Worm (Caenorhabditis elegans) whole organism, L1 larva: Measurements from ENCODE around the gene nlp-61.

Experiments
- ama-1 ChIP-seq: fragments of 150-350 bp; optimal IDR thresholded peaks from 2 replicates; lab custom pipeline; 2014
- ceh-8 ChIP-seq: fragments of 200-800 bp; sonication (Bioruptor generic); optimal IDR thresholded peaks from 2 replicates; lab custom pipeline; 2018; ENCODE audit warnings: mild to moderate bottlenecking, missing genetic modification characterization, moderate library complexity, missing compliant biosample characterization
- dpl-1 ChIP-seq, 3 experiments: fragments of 150-350 bp in 2 of 3; sonication (generic microtip) in 1 of 3; optimal IDR thresholded peaks; 2 replicates each; lab custom pipeline; 2014 to 2017; ENCODE audit warnings: missing biosample characterization in 3 of 3, missing genetic modification characterization in 3 of 3, missing genetic modification reagents in 3 of 3
- fkh-10 ChIP-seq: sonication (generic microtip); optimal IDR thresholded peaks from 2 replicates; lab custom pipeline; 2017; ENCODE audit warnings: missing biosample characterization, missing genetic modification reagents, missing genetic modification characterization
- fkh-8 ChIP-seq: sonication (generic microtip); optimal IDR thresholded peaks from 2 replicates; lab custom pipeline; 2016; ENCODE audit warnings: mild to moderate bottlenecking, missing genetic modification characterization, missing compliant biosample characterization
- fos-1 ChIP-seq: fragments of 150-350 bp; optimal IDR thresholded peaks from 2 replicates; lab custom pipeline; 2014; ENCODE audit warnings: missing biosample characterization, missing genetic modification characterization
- lin-13 ChIP-seq: fragments of 150-350 bp; optimal IDR thresholded peaks from 2 replicates; lab custom pipeline; 2014; ENCODE audit warnings: missing biosample characterization, missing genetic modification reagents, missing genetic modification characterization
- lin-39 ChIP-seq: fragments of 150-350 bp; optimal IDR thresholded peaks from 2 replicates; lab custom pipeline; 2014; ENCODE audit warnings: missing biosample characterization, missing genetic modification reagents, missing genetic modification characterization
- nhr-90 ChIP-seq: sonication (generic microtip); optimal IDR thresholded peaks from 2 replicates; lab custom pipeline; 2016; ENCODE audit warnings: mild to moderate bottlenecking, missing genetic modification characterization, missing compliant biosample characterization; ENCODE audit not compliant: poor library complexity
- sox-4 ChIP-seq: sonication (generic microtip); optimal IDR thresholded peaks from 2 replicates; lab custom pipeline; 2016; ENCODE audit warnings: missing genetic modification characterization, missing compliant biosample characterization

- TF ChIP-seq fkh-10 (GFP tag; lab: Kevin White, UChicago) (no peak), fkh-8 (no peak), lin-39 (tag; lab: Kevin White, UChicago) (no peak), ama-1 (no peak), dpl-1 (GFP tag; optimal IDR thresholded peaks at IDR 0.05; lab: Kevin White, UChicago) (no peak), nhr-90 (no peak), lin-13 (GFP tag; lab: Kevin White, UChicago) (no peak), sox-4 (tag; lab: Kevin White, UChicago) (no peak), fos-1 (tag; lab: Kevin White, UChicago) (no peak), ceh-8 (GFP tag; lab: Kevin White, UChicago) (no peak)
Observed at ce11 chrX:7672693-7673092, 45.2 kb downstream of the nlp-61 start, which contains the start of gene F27D9.2.
